Worm (Caenorhabditis elegans) whole organism, L4/young adult: Measurements from ENCODE around the gene clec-160.

ENCODE experiments used
- W03F9.2 ChIP-seq: fragments of 150-350 bp; optimal IDR thresholded peaks from 2 replicates; lab custom pipeline; 2014; ENCODE audit warnings: missing biosample characterization, missing genetic modification characterization
- dao-5 ChIP-seq: sonication (generic microtip); optimal IDR thresholded peaks from 2 replicates; lab custom pipeline; 2016; ENCODE audit warnings: missing genotype, missing genetic modification characterization, moderate library complexity, missing compliant biosample characterization
- him-1 ChIP-seq: sonication (generic microtip); optimal IDR thresholded peaks from 2 replicates; lab custom pipeline; 2016; ENCODE audit warnings: missing genotype, missing genetic modification reagents, missing genetic modification characterization, missing compliant biosample characterization

clec-160 gene

ce11 chrIII:8242809-8243208, 33.0 kb downstream of the clec-160 start, which contains the start of gene C02F5.12:
Gene C02F5.12, minus strand, starts transcription at chrIII:8243029.
- TF ChIP-seq him-1 (tag; lab: Kevin White, UChicago) (no peak), W03F9.2 (tag; lab: Kevin White, UChicago) (no peak), dao-5 (tag; lab: Kevin White, UChicago) (no peak)

- no peak for TF ChIP-seq him-1 (tag; lab: Kevin White, UChicago)
- no peak for TF ChIP-seq W03F9.2 (tag; lab: Kevin White, UChicago)
- no peak for TF ChIP-seq dao-5 (tag; lab: Kevin White, UChicago)
Observed at ce11 chrIII:8240948-8241347, 34.8 kb downstream of the clec-160 start.

- TF ChIP-seq him-1 (tag; lab: Kevin White, UChicago) (no peak), W03F9.2 (tag; lab: Kevin White, UChicago) (no peak), dao-5 (tag; lab: Kevin White, UChicago) (no peak)
Observed at ce11 chrIII:8240247-8240646, 35.5 kb downstream of the clec-160 start.

DNA sequence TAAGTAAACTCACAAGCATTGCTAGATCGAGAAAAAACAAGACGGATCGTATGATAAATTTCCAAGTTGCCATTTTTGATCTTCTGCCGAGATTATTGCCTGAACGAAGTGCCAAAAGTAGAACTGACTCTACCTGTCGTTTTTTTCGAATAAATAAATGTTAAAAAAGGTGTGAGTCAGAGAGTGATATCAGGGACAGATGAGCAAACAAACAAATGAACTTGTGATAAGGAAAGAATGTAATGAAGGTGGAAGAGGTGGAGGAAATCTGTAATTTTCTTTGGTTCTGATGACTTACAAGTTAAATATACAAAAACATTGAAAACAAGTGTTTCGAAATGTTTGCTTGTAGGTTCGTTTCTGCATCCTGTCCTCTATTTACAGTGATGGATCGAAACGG, 36.4 kb downstream of the clec-160 start, which contains the start of gene tsp-1:
TSS of gene tsp-1 (minus strand) at position 99 of the 400 bp plus-strand sequence.
- TF ChIP-seq W03F9.2 (tag; lab: Kevin White, UChicago) (no peak), dao-5 (tag; lab: Kevin White, UChicago) (no peak), him-1 (tag; lab: Kevin White, UChicago) (no peak)

DNA sequence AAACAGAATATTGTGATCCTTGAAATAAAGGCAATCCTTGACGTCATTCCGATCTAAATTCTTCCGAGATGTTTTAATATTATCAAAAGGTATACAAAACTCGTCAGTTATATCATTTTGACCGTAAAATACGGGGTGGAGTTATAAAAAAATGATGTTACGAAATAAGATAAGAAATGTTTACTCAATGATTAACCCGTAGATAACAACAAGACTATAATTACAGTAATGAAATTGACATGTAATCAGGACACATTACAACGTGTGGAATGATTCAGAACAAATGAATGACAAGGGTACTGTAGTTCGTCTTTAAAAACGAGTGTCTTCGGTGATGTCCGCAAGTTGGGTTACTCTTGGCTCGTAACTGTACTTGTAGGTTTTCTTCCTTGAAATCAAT, 37.9 kb downstream of the clec-160 start, which contains the start of gene tsp-2:
TSS of gene tsp-2 (minus strand) at position 109 of the 400 bp plus-strand sequence.
- TF ChIP-seq dao-5 (tag; lab: Kevin White, UChicago), result no peak
- TF ChIP-seq him-1 (tag; lab: Kevin White, UChicago), result no peak
- no peak for TF ChIP-seq W03F9.2 (tag; lab: Kevin White, UChicago)

ce11 chrIII:8235880-8236279, 39.9 kb downstream of the clec-160 start, which contains the start of gene C02F5.5:
Gene C02F5.5, plus strand, starts transcription at chrIII:8236180.
- no peak for TF ChIP-seq dao-5 (tag; lab: Kevin White, UChicago)
- no peak for TF ChIP-seq him-1 (tag; lab: Kevin White, UChicago)
- TF ChIP-seq W03F9.2 (tag; lab: Kevin White, UChicago), result no peak

DNA sequence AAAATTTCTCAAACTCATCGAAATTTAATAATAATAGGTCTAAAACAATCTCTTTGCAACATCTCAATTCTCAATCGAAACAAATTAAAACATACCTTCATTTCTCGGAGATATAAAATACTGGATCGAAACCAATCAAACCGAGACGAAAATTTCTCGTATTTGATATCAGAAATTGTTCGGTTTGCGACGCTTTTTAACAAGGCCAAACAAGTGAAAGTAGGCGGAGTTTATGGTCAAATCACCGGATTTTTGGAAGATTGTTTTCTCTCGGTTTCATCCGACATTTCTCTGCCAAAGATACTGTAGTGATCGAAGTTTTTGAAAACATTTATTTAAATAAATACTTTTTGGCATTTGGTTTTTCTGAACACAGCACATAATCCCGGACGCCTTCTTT, 40.4 kb downstream of the clec-160 start, which contains the start of gene C02F5.14:
TSS of gene C02F5.14 (minus strand) at position 157 of the 400 bp plus-strand sequence.
- TF ChIP-seq him-1 (tag; lab: Kevin White, UChicago) (no peak), dao-5 (tag; lab: Kevin White, UChicago) (no peak), W03F9.2 (tag; lab: Kevin White, UChicago) (no peak)

DNA sequence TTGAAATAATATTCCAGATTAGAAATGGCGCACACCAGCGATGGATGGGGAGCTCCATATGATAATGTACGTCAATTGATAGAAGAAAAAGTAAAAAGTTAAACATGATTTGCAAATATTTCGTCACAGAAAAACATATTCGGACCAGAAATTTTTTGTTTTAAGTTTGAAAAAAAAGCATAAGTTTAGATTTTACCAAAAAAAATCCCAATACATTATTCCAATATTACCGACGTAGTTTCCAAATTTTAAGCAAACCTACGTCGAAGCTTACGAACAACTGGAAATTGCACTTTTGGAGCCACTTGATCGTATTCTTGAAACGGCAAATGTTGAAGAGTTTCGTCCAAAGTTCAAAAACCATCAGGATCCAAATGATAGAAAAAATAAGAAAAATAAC, 43.1 kb downstream of the clec-160 start, which contains the start of gene henn-1:
TSS of gene henn-1 (plus strand) at position 18 of the 400 bp plus-strand sequence.
- TF ChIP-seq W03F9.2 (tag; lab: Kevin White, UChicago) (no peak), him-1 (tag; lab: Kevin White, UChicago) (no peak), dao-5 (tag; lab: Kevin White, UChicago) (no peak)

- TF ChIP-seq dao-5 (tag; lab: Kevin White, UChicago) (no peak), W03F9.2 (tag; lab: Kevin White, UChicago) (no peak), him-1 (tag; lab: Kevin White, UChicago) (no peak)
Observed at ce11 chrIII:8229480-8229879, 46.3 kb downstream of the clec-160 start.

DNA sequence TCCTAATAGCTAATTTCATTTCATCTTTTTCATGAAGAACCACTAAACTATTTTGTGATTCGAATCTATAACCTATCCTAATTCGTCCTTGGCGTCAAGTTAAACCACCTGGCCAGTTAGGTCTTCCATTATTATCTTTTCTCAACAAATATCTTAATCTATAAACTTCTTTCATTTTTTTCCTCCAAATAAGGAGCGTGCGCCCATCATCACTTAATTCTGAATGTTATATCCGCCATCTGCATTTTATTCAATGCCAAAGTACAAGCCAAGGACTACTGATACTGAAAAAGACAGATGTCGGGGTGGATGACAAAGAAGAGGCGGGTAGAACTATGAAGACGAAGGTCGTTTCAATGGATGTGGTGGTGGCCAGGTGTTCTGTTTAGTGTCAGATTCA, 46.9 kb downstream of the clec-160 start:
- no peak for TF ChIP-seq him-1 (tag; lab: Kevin White, UChicago)
- TF ChIP-seq W03F9.2 (tag; lab: Kevin White, UChicago), result no peak
- no peak for TF ChIP-seq dao-5 (tag; lab: Kevin White, UChicago)

ce11 chrIII:8227511-8227910, 48.3 kb downstream of the clec-160 start, which contains the start of gene fbxl-1:
Gene fbxl-1, plus strand, starts transcription at chrIII:8227830.
- TF ChIP-seq W03F9.2 (tag; lab: Kevin White, UChicago), result peak; percentile 2
- TF ChIP-seq him-1 (tag; lab: Kevin White, UChicago), result peak; percentile 84
- no peak for TF ChIP-seq dao-5 (tag; lab: Kevin White, UChicago)

DNA sequence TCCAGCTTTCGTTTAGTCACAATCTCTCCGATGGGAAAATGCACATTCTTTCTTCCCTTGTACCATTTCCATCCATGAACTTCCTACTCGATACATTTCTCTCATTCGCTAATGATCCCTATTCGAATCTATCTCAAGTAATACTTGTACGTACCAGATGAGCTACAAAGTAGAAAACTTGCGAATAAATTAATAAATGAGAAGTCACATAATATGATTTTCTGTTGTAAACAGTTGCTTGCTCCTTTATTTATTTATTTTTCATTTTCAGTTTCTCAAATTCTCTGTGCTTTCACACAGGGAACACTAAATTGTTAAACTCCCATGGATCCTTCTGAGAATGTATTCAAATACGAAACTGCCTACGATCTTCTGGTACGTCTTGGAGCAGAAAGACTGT, 49.6 kb downstream of the clec-160 start, which contains the start of gene rfs-1:
TSS of gene rfs-1 (plus strand) at position 301 of the 400 bp plus-strand sequence.
- TF ChIP-seq W03F9.2 (tag; lab: Kevin White, UChicago) (no peak), dao-5 (tag; lab: Kevin White, UChicago) (no peak), him-1 (tag; lab: Kevin White, UChicago) (no peak)

DNA sequence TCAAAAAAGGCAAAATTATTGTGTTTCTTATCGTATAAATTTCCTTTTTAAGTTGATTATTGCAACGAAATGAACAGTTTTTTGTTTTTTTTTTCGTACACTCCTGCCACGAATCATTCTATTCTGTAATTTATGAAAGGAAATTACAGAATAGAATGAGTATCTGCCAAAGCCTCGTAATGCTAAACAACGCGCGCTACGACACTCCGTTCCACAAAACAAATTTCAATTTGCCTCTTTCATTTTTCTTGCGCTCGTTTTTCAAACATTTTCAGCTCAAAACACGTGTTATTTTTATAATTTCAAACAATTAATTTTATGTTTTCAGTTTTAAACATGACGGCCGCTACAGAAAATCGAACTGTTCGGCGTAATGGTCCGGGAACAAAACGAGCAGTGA, 51.0 kb downstream of the clec-160 start, which contains the start of gene mob-4:
TSS of gene mob-4 (plus strand) at position 329 of the 400 bp plus-strand sequence.
- TF ChIP-seq W03F9.2 (tag; lab: Kevin White, UChicago) (no peak), dao-5 (tag; lab: Kevin White, UChicago) (no peak), him-1 (tag; lab: Kevin White, UChicago) (no peak)
